Worm (Caenorhabditis elegans): ENCODE measurements around the gene ttc-37.

Gene ttc-37

DNA sequence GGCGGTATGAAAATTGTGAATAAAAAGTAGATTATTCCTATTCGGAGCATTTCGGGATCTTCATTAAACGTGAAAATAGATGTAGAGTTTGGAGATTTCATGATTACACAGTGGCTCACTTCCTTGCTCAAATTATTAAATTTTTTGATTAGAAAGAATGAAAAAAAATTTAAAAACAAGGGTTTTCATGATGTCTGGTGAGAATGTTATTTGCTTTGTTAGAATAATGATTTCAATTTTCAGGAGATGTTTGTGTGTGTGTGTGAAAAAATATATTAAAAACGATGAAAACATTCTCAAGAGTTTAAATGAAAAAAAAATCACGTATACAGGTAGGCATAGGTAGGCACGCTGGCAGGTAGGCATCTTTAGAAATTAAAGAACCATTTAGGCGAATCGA is 47.7 kb downstream of the ttc-37 start, which contains the start of gene srt-68:
Gene srt-68 (minus strand): TSS at position 101 of the 400 bp plus-strand sequence.
- no peak for TF ChIP-seq hlh-15 (tag; optimal IDR thresholded peaks at IDR 0.05)
- no peak for TF ChIP-seq hlh-6 (tag; optimal IDR thresholded peaks at IDR 0.05)
- no peak for TF ChIP-seq hlh-30 (tag; optimal IDR thresholded peaks at IDR 0.05; ENCODE audit: insufficient read depth)
- TF ChIP-seq pha-2 (tag; optimal IDR thresholded peaks at IDR 0.05) = no peak
- no peak for TF ChIP-seq K02D7.2 (tag; optimal IDR thresholded peaks at IDR 0.05)

DNA sequence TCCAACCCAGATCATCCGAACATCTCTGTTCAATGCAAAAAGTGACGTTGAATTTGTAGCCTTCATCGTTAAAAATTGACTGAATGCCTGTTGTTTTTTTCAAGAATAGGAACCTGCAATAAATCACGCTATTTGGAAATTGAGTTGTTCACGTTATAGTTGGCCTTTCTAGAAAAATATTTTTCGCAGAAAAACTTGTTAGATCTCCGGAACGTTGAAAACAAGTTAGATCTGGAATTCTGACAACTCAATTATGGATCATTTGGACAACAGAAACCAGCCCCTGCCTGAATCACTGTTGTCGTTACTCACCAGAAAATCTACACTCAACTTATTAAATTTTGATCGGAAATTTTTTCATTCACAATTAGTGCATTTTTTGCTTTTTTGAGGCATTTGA is 53.1 kb downstream of the ttc-37 start, which contains the start of gene srt-67:
Gene srt-67 (minus strand): TSS at position 101 of the 400 bp plus-strand sequence.
- TF ChIP-seq ttx-3 (tag; optimal IDR thresholded peaks at IDR 0.05) (no peak), dmd-4 (tag; optimal IDR thresholded peaks at IDR 0.05; ENCODE audit: borderline replicate concordance) (no peak), hlh-15 (tag; optimal IDR thresholded peaks at IDR 0.05) (no peak), gmeb-2 (tag; optimal IDR thresholded peaks at IDR 0.05) (no peak), ref-2 (tag; optimal IDR thresholded peaks at IDR 0.05) (no peak), ceh-19 (GFP tag; optimal IDR thresholded peaks at IDR 0.05) (no peak), unc-55 (GFP tag; optimal IDR thresholded peaks at IDR 0.05) (no peak), lin-11 (tag; optimal IDR thresholded peaks at IDR 0.05) (no peak), pha-2 (tag; optimal IDR thresholded peaks at IDR 0.05) (no peak), unc-86 (tag; optimal IDR thresholded peaks at IDR 0.05) (no peak), sdc-2 (tag; optimal IDR thresholded peaks at IDR 0.05) (no peak), K09A11.1 (tag; optimal IDR thresholded peaks at IDR 0.05; ENCODE audit: insufficient read depth) (no peak), pros-1 (tag; optimal IDR thresholded peaks at IDR 0.05) (no peak), lim-6 (tag; optimal IDR thresholded peaks at IDR 0.05) (no peak), ceh-18 (tag; optimal IDR thresholded peaks at IDR 0.05) (no peak), elt-2 (tag; optimal IDR thresholded peaks at IDR 0.05) (no peak), syd-9 (tag; optimal IDR thresholded peaks at IDR 0.05) (no peak), ceh-2 (tag; optimal IDR thresholded peaks at IDR 0.05) (no peak)

DNA sequence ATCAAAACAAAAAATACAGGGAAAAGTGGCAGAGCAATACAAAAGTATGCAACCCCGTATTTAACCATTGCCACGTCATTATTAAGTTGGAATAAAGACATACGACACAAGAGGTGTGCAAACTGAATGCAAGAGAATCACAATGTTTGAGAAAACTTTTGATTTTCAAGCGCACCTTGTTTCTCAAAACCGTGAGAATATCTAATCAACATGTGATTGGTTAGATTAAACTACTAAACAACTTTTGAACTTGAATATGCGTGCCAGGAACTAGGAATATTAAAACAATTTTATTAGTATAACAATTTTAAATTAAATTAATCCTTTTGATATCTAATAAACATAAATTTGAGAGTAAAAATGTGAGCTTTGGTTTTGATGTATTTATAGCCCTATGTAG is 55.2 kb downstream of the ttc-37 start, which contains the start of gene srt-70:
Gene srt-70 (minus strand): TSS at position 101 of the 400 bp plus-strand sequence.
- TF ChIP-seq rnt-1 (tag; optimal IDR thresholded peaks at IDR 0.05) = no peak
- TF ChIP-seq ceh-9 (tag; optimal IDR thresholded peaks at IDR 0.05) = no peak
- TF ChIP-seq hlh-13 (GFP tag; optimal IDR thresholded peaks at IDR 0.05) = no peak
- no peak for TF ChIP-seq madf-2 (tag; optimal IDR thresholded peaks at IDR 0.05)
- no peak for TF ChIP-seq pat-9 (tag; optimal IDR thresholded peaks at IDR 0.05)
- no peak for TF ChIP-seq fkh-6 (tag; optimal IDR thresholded peaks at IDR 0.05)
- no peak for TF ChIP-seq unc-55 (GFP tag; optimal IDR thresholded peaks at IDR 0.05)
- no peak for TF ChIP-seq npax-4 (tag; optimal IDR thresholded peaks at IDR 0.05)
- TF ChIP-seq C38D4.7 (GFP tag; optimal IDR thresholded peaks at IDR 0.05) = no peak
- no peak for TF ChIP-seq ztf-16 (tag; optimal IDR thresholded peaks at IDR 0.05)
- TF ChIP-seq ahr-1 (tag; optimal IDR thresholded peaks at IDR 0.05) = no peak
- TF ChIP-seq unc-86 (tag; optimal IDR thresholded peaks at IDR 0.05) = no peak
- no peak for TF ChIP-seq elt-4 (tag; optimal IDR thresholded peaks at IDR 0.05)
- no peak for TF ChIP-seq ceh-30 (tag; optimal IDR thresholded peaks at IDR 0.05)
- TF ChIP-seq T23F11.4 (GFP tag; optimal IDR thresholded peaks at IDR 0.05) = no peak
- no peak for TF ChIP-seq odd-2 (tag; optimal IDR thresholded peaks at IDR 0.05)

DNA sequence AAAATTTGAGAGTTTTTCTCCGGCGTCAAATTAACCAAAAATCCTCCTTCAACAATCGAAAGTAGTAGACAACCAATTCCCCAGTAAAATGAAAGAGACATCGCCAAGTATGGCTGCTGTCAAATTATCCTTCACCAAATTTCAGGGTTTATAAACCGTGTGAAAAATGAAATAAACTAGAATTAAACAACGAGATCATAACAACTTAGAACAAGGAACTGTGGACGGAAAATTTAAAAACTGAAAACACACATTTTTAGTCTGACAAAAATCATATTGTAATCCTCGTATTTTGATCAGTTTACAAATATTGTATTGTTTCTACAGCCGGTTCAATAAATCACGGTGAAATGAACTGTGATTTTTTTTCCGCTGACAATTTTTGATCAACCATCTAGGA is 58.7 kb downstream of the ttc-37 start, which contains the start of gene cest-30:
Gene cest-30 (minus strand): TSS at position 101 of the 400 bp plus-strand sequence.
- TF ChIP-seq nfya-1 (tag; optimal IDR thresholded peaks at IDR 0.05) (no peak), ceh-48 (tag; optimal IDR thresholded peaks at IDR 0.05) (no peak), ceh-31 (tag; optimal IDR thresholded peaks at IDR 0.05) (no peak), pqm-1 (tag; optimal IDR thresholded peaks at IDR 0.05) (no peak), F13H6.1 (tag; optimal IDR thresholded peaks at IDR 0.05) (no peak), rnt-1 (tag; optimal IDR thresholded peaks at IDR 0.05) (no peak), K02D7.2 (tag; optimal IDR thresholded peaks at IDR 0.05) (no peak), dve-1 (tag; optimal IDR thresholded peaks at IDR 0.05) (no peak), ceh-30 (tag; optimal IDR thresholded peaks at IDR 0.05) (no peak), ceh-45 (GFP tag; IDR thresholded peaks at IDR 0.05) (no peak)

All from whole organism, late embryonic.